Worm (Caenorhabditis elegans): Measurements from ENCODE around the gene frpr-5.

- no peak for TF ChIP-seq unc-39 (tag; optimal IDR thresholded peaks at IDR 0.05)
- no peak for TF ChIP-seq ztf-4 (tag; optimal IDR thresholded peaks at IDR 0.05)
- no peak for TF ChIP-seq elt-3 (tag; optimal IDR thresholded peaks at IDR 0.05)
Measured at ce11 chrV:13506321-13506720, 29.6 kb downstream of the frpr-5 start, which contains the start of gene R11G10.4.
